Worm (Caenorhabditis elegans): Measurements from ENCODE around the gene F53F4.4.
A peak's percentile ranks its signal among the peaks of the same experiment; 100 is the strongest.

F53F4.4 gene

DNA sequence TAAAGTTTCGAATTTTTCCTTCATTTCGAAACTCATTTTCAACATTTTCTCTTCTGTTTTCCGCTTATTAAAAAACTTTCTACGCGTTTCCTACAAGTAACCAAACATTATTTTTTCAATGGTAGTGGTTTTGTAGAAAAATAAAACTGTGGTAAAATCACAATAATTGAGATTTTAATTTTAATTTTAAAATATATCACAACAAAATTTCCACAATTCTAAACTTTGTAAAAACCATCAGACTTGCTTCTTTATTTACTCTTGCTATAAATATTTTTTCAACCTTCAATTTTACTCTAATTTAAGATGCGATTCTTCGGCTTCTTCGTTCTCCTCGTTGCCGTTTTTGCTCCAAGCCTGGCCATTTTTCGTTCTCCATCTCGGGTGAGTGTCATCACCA lies 5.3 kb upstream of the F53F4.4 start, which contains the start of gene F53F4.17:
Gene F53F4.17 (plus strand): TSS at position 301 of the 400 bp plus-strand sequence.
- TF ChIP-seq efl-1 (optimal IDR thresholded peaks at IDR 0.05), result no peak
- no peak for TF ChIP-seq efl-1 (GFP tag; optimal IDR thresholded peaks at IDR 0.05 in 1 of 2)
- no peak for TF ChIP-seq unc-30 (tag; optimal IDR thresholded peaks at IDR 0.05)

DNA sequence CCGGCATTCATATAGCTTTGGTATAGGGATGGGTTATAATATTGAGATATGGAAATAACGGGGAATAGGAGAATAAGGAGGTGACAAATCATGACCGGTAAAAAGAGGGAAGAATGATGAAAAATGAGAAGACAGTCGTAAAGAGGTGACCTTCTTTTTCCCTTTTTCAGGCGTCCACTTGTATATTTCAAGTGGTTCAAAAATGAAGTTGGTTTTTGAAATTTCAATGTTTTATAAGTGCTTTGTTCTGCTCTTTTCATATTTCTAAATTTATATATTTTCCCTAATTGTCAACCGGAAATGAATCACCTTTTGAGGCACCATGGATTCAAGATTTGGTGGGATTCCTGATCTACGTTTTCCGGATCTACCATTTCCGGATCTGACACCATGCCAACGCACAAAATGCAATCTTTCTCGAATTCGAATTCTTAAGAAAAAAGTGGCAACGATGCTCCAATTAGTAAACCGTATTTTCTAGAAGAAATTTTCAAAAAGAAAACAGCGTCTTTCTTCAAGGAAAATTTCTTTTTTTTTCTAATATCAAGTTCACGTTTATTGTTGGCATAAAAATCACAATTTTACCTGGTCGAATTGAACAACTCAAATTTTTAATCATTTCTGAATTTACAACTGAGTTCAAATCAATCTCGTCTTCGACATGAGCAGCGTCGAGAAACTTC lies 3.5 kb upstream of the F53F4.4 start, which contains the start of the genes F53F4.2 and F53F4.18:
Gene F53F4.2 (minus strand): TSS at position 101 of the 683 bp plus-strand sequence.
Gene F53F4.18 (plus strand): TSS at position 633 of the 683 bp plus-strand sequence.
- TF ChIP-seq F16B12.6 (tag; optimal IDR thresholded peaks at IDR 0.05) (no peak), lin-14 (GFP tag; optimal IDR thresholded peaks at IDR 0.05) (no peak), unc-30 (tag; optimal IDR thresholded peaks at IDR 0.05) (no peak), aly-2 (tag; optimal IDR thresholded peaks at IDR 0.05) (no peak), elt-3 (tag; optimal IDR thresholded peaks at IDR 0.05) (no peak), fos-1 (tag; optimal IDR thresholded peaks at IDR 0.05) (no peak), lin-39 (tag; optimal IDR thresholded peaks at IDR 0.05) (no peak), ceh-8 (GFP tag; optimal IDR thresholded peaks at IDR 0.05) (no peak), blmp-1 (tag; optimal IDR thresholded peaks at IDR 0.05) (no peak), C34B4.2 (tag; optimal IDR thresholded peaks at IDR 0.05) (no peak), unc-98 (GFP tag; IDR thresholded peaks at IDR 0.05) (no peak), sup-37 (GFP tag; optimal IDR thresholded peaks at IDR 0.05) (no peak), efl-3 (GFP tag; optimal IDR thresholded peaks at IDR 0.05) (no peak), egl-27 (tag; optimal IDR thresholded peaks at IDR 0.05) (no peak), tbx-2 (tag; optimal IDR thresholded peaks at IDR 0.05) (no peak), ceh-82 (tag; optimal IDR thresholded peaks at IDR 0.05) (no peak)

DNA sequence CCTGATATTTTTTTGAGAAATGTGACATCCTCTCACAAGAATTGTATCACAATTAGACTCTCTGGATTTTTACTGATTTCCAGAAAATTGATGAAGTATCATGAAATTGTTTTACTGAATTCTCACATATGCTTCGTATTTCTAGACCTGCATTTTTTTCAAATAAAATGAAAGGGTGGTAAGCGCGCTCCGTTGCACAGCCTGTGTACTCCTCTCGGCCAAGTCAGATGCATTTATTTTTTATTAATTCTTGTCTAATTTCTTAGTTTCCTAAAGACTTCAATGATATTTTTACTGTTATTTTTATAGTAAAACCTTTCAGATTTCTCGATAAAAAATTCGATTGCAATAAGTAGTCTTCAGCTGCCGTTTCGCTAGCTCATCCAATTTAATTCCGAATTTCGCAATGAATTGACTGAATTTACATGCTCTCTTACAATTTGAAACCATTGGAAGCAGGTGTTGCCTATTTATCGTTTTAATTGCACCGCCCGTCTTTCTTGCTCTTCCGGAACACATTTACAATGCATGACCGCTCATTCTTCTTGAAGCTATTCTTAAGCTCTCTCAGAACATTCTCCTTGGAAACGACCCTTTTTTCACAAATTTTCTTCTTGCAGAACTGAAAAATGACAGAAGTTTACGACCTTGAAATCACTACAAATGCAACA lies 1.5 kb upstream of the F53F4.4 start, which contains the start of gene tbcb-1:
Gene tbcb-1 (plus strand): TSS at position 621 of the 671 bp plus-strand sequence.
- TF ChIP-seq lin-14 (GFP tag; optimal IDR thresholded peaks at IDR 0.05) (no peak), vab-15 (tag; optimal IDR thresholded peaks at IDR 0.05) (no peak), nhr-76 (tag; optimal IDR thresholded peaks at IDR 0.05) (no peak), mab-9 (GFP tag; IDR thresholded peaks at IDR 0.05) (no peak), lin-13 (GFP tag; optimal IDR thresholded peaks at IDR 0.05) (no peak), isw-1 (GFP tag; IDR thresholded peaks at IDR 0.05) (no peak), C16A3.4 (tag; optimal IDR thresholded peaks at IDR 0.05) (no peak), dpl-1 (GFP tag; optimal IDR thresholded peaks at IDR 0.05) (peak; percentile 33 to 74 (median 65)), Y116A8C.19 (tag; optimal IDR thresholded peaks at IDR 0.05; ENCODE audit: borderline replicate concordance) (no peak), pax-3 (tag; optimal IDR thresholded peaks at IDR 0.05) (no peak), mef-2 (tag; optimal IDR thresholded peaks at IDR 0.05) (no peak), nhr-28 (tag; optimal IDR thresholded peaks at IDR 0.05) (no peak), snpc-4 (tag; optimal IDR thresholded peaks at IDR 0.05) (peak; percentile 0), lsy-2 (tag; optimal IDR thresholded peaks at IDR 0.05) (peak; percentile 46 to 53), fos-1 (tag; optimal IDR thresholded peaks at IDR 0.05) (no peak), ceh-88 (GFP tag; IDR thresholded peaks at IDR 0.05) (no peak), aha-1 (tag; optimal IDR thresholded peaks at IDR 0.05) (no peak), ceh-90 (tag; optimal IDR thresholded peaks at IDR 0.05) (no peak), lir-3 (tag; optimal IDR thresholded peaks at IDR 0.05; ENCODE audit: poor library complexity) (peak; percentile 29), pqm-1 (tag; optimal IDR thresholded peaks at IDR 0.05) (no peak), fkh-4 (tag; optimal IDR thresholded peaks at IDR 0.05; ENCODE audit: borderline replicate concordance) (peak; percentile 4), F16B12.6 (tag; optimal IDR thresholded peaks at IDR 0.05) (no peak), hlh-17 (GFP tag; optimal IDR thresholded peaks at IDR 0.05; ENCODE audit: borderline replicate concordance) (no peak), ces-1 (GFP tag; optimal IDR thresholded peaks at IDR 0.05) (no peak), ama-1 (optimal IDR thresholded peaks at IDR 0.05) (no peak), skn-1 (tag; optimal IDR thresholded peaks at IDR 0.05) (no peak), hpl-2 (GFP tag; optimal IDR thresholded peaks at IDR 0.05) (no peak), fkh-8 (tag; optimal IDR thresholded peaks at IDR 0.05) (no peak), unc-62 (GFP tag; optimal IDR thresholded peaks at IDR 0.05) (no peak), elt-3 (tag; optimal IDR thresholded peaks at IDR 0.05) (no peak), hlh-4 (tag; optimal IDR thresholded peaks at IDR 0.05) (no peak), ceh-82 (tag; optimal IDR thresholded peaks at IDR 0.05) (peak in 2 of 3 experiments; percentile 35), ets-5 (GFP tag; IDR thresholded peaks at IDR 0.05) (no peak), dsc-1 (tag; optimal IDR thresholded peaks at IDR 0.05) (peak; percentile 69)
